Worm (Caenorhabditis elegans): ENCODE results near the gene cdk-1.

Gene cdk-1

ce11 chrIII:9744525-9744924 is 2.7 kb upstream of the cdk-1 start:
- TF ChIP-seq dao-5 (tag; optimal IDR thresholded peaks at IDR 0.05) (no peak), W03F9.2 (tag; optimal IDR thresholded peaks at IDR 0.05) (no peak), him-1 (tag; optimal IDR thresholded peaks at IDR 0.05) (no peak)

- no peak for TF ChIP-seq him-1 (tag; optimal IDR thresholded peaks at IDR 0.05)
- TF ChIP-seq W03F9.2 (tag; optimal IDR thresholded peaks at IDR 0.05), result no peak
- TF ChIP-seq dao-5 (tag; optimal IDR thresholded peaks at IDR 0.05), result no peak
These were observed 1.9 kb upstream of the cdk-1 start for ce11 chrIII:9745333-9745897.

ce11 chrIII:9746665-9747064 is 607 bp upstream of the cdk-1 start:
- TF ChIP-seq W03F9.2 (tag; optimal IDR thresholded peaks at IDR 0.05) (no peak), dao-5 (tag; optimal IDR thresholded peaks at IDR 0.05) (no peak), him-1 (tag; optimal IDR thresholded peaks at IDR 0.05) (no peak)

ce11 chrIII:9748694-9749093 is 1.4 kb downstream of the cdk-1 start, which contains the start of gene T05G5.4:
T05G5.4 (plus strand) TSS chrIII:9748934.
- TF ChIP-seq W03F9.2 (tag; optimal IDR thresholded peaks at IDR 0.05) (no peak), dao-5 (tag; optimal IDR thresholded peaks at IDR 0.05) (no peak), him-1 (tag; optimal IDR thresholded peaks at IDR 0.05) (no peak)

DNA sequence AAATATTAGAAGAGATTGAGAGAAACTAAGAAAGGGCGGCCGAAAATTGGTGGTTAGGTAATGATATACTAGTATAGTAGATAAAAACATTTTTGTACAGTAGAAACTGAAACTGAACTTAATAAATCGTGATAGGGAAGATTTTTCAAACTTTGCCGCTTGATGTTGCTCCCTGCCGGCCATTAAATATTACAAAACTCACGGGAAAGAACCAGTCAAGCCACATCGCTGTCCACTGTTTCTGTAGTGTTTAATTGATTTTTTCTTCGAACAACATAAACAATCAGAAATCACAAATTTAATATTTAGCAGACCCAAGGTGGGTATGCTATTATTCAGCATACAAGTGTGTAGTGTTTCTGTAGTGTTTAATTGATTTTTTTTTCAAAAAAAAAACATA is 3.8 kb downstream of the cdk-1 start, which contains the start of gene T05G5.5:
TSS of gene T05G5.5 (minus strand) at position 359 of the 400 bp plus-strand sequence.
- TF ChIP-seq W03F9.2 (tag; optimal IDR thresholded peaks at IDR 0.05), result no peak

DNA sequence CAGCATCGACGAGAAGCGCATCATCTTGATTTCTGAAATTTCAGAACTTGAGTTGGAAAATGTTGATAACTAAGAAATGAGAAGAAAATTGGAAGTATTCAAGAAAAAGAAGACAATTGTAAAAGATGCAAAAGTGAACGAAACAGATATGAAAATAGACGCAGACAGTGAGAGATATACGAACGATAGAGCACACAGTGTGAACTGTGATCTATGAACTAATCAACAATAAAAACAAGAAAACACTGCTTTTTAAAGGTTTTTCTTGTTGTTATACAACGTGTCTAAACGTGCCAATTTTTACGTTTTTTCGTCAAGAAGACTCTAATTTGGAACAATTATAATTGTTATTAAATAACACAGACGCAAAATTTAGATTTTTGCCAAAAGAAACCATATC is 5.6 kb downstream of the cdk-1 start, which contains the start of gene ech-6:
TSS of gene ech-6 (minus strand) at position 32 of the 400 bp plus-strand sequence.
- TF ChIP-seq dao-5 (tag; optimal IDR thresholded peaks at IDR 0.05), result no peak
- no peak for TF ChIP-seq W03F9.2 (tag; optimal IDR thresholded peaks at IDR 0.05)
- TF ChIP-seq him-1 (tag; optimal IDR thresholded peaks at IDR 0.05), result no peak

ce11 chrIII:9757414-9757813 is 10.1 kb downstream of the cdk-1 start, which contains the start of gene vps-53:
vps-53 (minus strand) TSS chrIII:9757514.
- TF ChIP-seq dao-5 (tag; optimal IDR thresholded peaks at IDR 0.05) (no peak), W03F9.2 (tag; optimal IDR thresholded peaks at IDR 0.05) (no peak), him-1 (tag; optimal IDR thresholded peaks at IDR 0.05) (no peak)

DNA sequence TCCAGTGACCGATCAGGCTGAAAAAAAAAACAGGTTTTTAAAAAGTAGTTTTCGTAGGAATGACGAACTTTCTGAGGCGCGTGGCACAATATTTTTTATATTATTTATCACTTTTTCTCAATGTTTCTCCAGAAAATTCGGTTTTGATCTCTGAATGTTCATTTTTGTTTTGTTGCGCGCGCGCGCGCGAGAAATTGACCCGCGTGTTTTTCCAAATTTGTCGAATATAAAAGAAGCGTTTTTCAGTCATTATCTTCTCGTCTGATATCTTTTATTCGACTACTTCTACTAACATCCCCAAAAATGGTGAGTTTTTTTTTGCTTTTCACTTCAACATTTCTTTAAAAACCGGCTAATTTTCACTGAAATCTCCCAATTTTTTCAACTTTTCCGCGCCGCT is 11.6 kb downstream of the cdk-1 start, which contains the start of gene rmd-1:
TSS of gene rmd-1 (plus strand) at position 247 of the 400 bp plus-strand sequence.
- TF ChIP-seq W03F9.2 (tag; optimal IDR thresholded peaks at IDR 0.05), result no peak
- TF ChIP-seq him-1 (tag; optimal IDR thresholded peaks at IDR 0.05), result no peak
- TF ChIP-seq dao-5 (tag; optimal IDR thresholded peaks at IDR 0.05), result no peak

- TF ChIP-seq W03F9.2 (tag; optimal IDR thresholded peaks at IDR 0.05) (no peak), dao-5 (tag; optimal IDR thresholded peaks at IDR 0.05) (no peak)
These were observed 12.9 kb downstream of the cdk-1 start for ce11 chrIII:9760184-9760583.

- TF ChIP-seq him-1 (tag; optimal IDR thresholded peaks at IDR 0.05) (no peak), dao-5 (tag; optimal IDR thresholded peaks at IDR 0.05) (no peak), W03F9.2 (tag; optimal IDR thresholded peaks at IDR 0.05) (peak; percentile 29)
These were observed 14.9 kb downstream of the cdk-1 start, which contains the start of gene gcc-2 for ce11 chrIII:9762093-9762748. gcc-2 (minus strand) TSS chrIII:9762143.

ce11 chrIII:9764718-9765117 is 17.4 kb downstream of the cdk-1 start:
- TF ChIP-seq dao-5 (tag; optimal IDR thresholded peaks at IDR 0.05), result no peak
- TF ChIP-seq him-1 (tag; optimal IDR thresholded peaks at IDR 0.05), result no peak
- TF ChIP-seq W03F9.2 (tag; optimal IDR thresholded peaks at IDR 0.05), result no peak

- TF ChIP-seq dao-5 (tag; optimal IDR thresholded peaks at IDR 0.05) (peak; percentile 40), him-1 (tag; optimal IDR thresholded peaks at IDR 0.05) (peak; percentile 89), W03F9.2 (tag; optimal IDR thresholded peaks at IDR 0.05) (peak; percentile 93)
These were observed 18.2 kb downstream of the cdk-1 start for ce11 chrIII:9765465-9765900.

ce11 chrIII:9766175-9766574 is 18.9 kb downstream of the cdk-1 start, which contains the start of gene cbp-1:
cbp-1 (plus strand) TSS chrIII:9766509.
- TF ChIP-seq W03F9.2 (tag; optimal IDR thresholded peaks at IDR 0.05), result no peak
- TF ChIP-seq dao-5 (tag; optimal IDR thresholded peaks at IDR 0.05), result no peak
- no peak for TF ChIP-seq him-1 (tag; optimal IDR thresholded peaks at IDR 0.05)

DNA sequence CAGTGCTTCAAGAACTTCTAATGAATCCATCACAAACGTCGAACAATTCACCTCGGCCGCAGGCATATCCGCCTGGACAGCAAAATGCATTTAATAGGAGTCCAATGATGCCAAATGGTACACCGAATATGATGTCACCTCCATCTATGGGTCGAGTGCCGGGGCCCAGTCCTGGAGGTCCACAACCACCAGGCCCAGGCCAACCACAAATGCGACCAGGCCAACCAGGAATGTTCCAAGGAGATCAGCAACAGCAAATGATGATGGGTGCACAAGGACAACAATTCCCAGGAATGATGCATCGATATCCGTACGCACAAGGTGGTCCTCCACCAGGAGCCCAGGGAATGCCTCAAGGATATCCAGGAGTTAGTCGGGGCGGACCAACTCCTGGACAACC is 19.8 kb downstream of the cdk-1 start:
- TF ChIP-seq dao-5 (tag; optimal IDR thresholded peaks at IDR 0.05) (no peak), W03F9.2 (tag; optimal IDR thresholded peaks at IDR 0.05) (no peak), him-1 (tag; optimal IDR thresholded peaks at IDR 0.05) (no peak)
